Worm (Caenorhabditis elegans) whole organism, late embryonic: Measurements from ENCODE around the gene ssp-34.
A peak's percentile ranks its signal among the peaks of the same experiment; 100 is the strongest.

Experiments
- C08G9.2 ChIP-seq: sonication (generic microtip); optimal IDR thresholded peaks from 2 replicates; lab custom pipeline; 2016; ENCODE audit warnings: mild to moderate bottlenecking, missing genetic modification characterization, moderate library complexity, missing compliant biosample characterization
- C38D4.7 ChIP-seq: fragments of 200-800 bp; sonication (Bioruptor generic); optimal IDR thresholded peaks from 2 replicates; lab custom pipeline; 2018; ENCODE audit warnings: mild to moderate bottlenecking, missing genetic modification characterization, moderate library complexity, missing compliant biosample characterization
- T23F11.4 ChIP-seq: fragments of 200-800 bp; sonication (Bioruptor generic); optimal IDR thresholded peaks from 2 replicates; lab custom pipeline; 2018; ENCODE audit warnings: mild to moderate bottlenecking, missing genetic modification characterization, missing compliant biosample characterization
- ceh-14 ChIP-seq: sonication (generic microtip); optimal IDR thresholded peaks from 2 replicates; lab custom pipeline; 2016; ENCODE audit warnings: missing genotype, missing genetic modification characterization, missing compliant biosample characterization
- ceh-18 ChIP-seq: sonication (generic microtip); optimal IDR thresholded peaks from 2 replicates; lab custom pipeline; 2016; ENCODE audit warnings: missing genetic modification characterization, missing compliant biosample characterization
- ceh-19 ChIP-seq: fragments of 200-800 bp; sonication (Bioruptor generic); optimal IDR thresholded peaks from 2 replicates; lab custom pipeline; 2018; ENCODE audit warnings: mild to moderate bottlenecking, missing genetic modification characterization, missing compliant biosample characterization
- ceh-22 ChIP-seq: sonication (generic microtip); optimal IDR thresholded peaks from 2 replicates; lab custom pipeline; 2017; ENCODE audit warnings: missing biosample characterization, missing genetic modification characterization
- ceh-30 ChIP-seq: fragments of 150-350 bp; optimal IDR thresholded peaks from 2 replicates; lab custom pipeline; 2014; ENCODE audit warnings: missing biosample characterization, missing genetic modification characterization
- ceh-31 ChIP-seq: sonication (generic microtip); optimal IDR thresholded peaks from 2 replicates; lab custom pipeline; 2016; ENCODE audit warnings: missing genetic modification characterization, missing compliant biosample characterization
- ceh-48 ChIP-seq: sonication (generic microtip); optimal IDR thresholded peaks from 2 replicates; lab custom pipeline; 2016; ENCODE audit warnings: missing genetic modification characterization, inconsistent platforms, missing compliant biosample characterization
- ceh-6 ChIP-seq: fragments of 200-800 bp; sonication (Bioruptor generic); optimal IDR thresholded peaks from 2 replicates; lab custom pipeline; 2018; ENCODE audit warnings: mild to moderate bottlenecking, missing genetic modification characterization, missing compliant biosample characterization
- ceh-9 ChIP-seq: sonication (generic microtip); optimal IDR thresholded peaks from 2 replicates; lab custom pipeline; 2016; ENCODE audit warnings: mild to moderate bottlenecking, missing genetic modification characterization, inconsistent platforms, missing compliant biosample characterization
- che-1 ChIP-seq: sonication (generic microtip); optimal IDR thresholded peaks from 2 replicates; lab custom pipeline; 2016; ENCODE audit warnings: mild to moderate bottlenecking, missing genetic modification characterization, missing compliant biosample characterization
- dmd-4 ChIP-seq: sonication (generic microtip); optimal IDR thresholded peaks from 2 replicates; lab custom pipeline; 2016; ENCODE audit warnings: borderline replicate concordance, missing genetic modification characterization, missing compliant biosample characterization
- dve-1 ChIP-seq: sonication (generic microtip); optimal IDR thresholded peaks from 2 replicates; lab custom pipeline; 2017; ENCODE audit warnings: antibody characterized with exemption, mild to moderate bottlenecking, missing genetic modification characterization, missing compliant biosample characterization
- elt-2 ChIP-seq: sonication (generic microtip); optimal IDR thresholded peaks from 2 replicates; lab custom pipeline; 2016; ENCODE audit warnings: missing genetic modification reagents, missing genetic modification characterization, missing compliant biosample characterization
- elt-4 ChIP-seq: sonication (generic microtip); optimal IDR thresholded peaks from 2 replicates; lab custom pipeline; 2016; ENCODE audit warnings: missing genetic modification characterization, missing compliant biosample characterization
- ets-4 ChIP-seq: sonication (generic microtip); optimal IDR thresholded peaks from 2 replicates; lab custom pipeline; 2016; ENCODE audit warnings: missing genetic modification characterization, missing compliant biosample characterization
- fkh-6 ChIP-seq: sonication (generic microtip); optimal IDR thresholded peaks from 2 replicates; lab custom pipeline; 2016; ENCODE audit warnings: missing genetic modification characterization, missing compliant biosample characterization
- gmeb-2 ChIP-seq: sonication (generic microtip); optimal IDR thresholded peaks from 2 replicates; lab custom pipeline; 2016; ENCODE audit warnings: missing genetic modification characterization, inconsistent platforms, missing compliant biosample characterization
- hlh-13 ChIP-seq: fragments of 200-800 bp; sonication (Bioruptor generic); optimal IDR thresholded peaks from 2 replicates; lab custom pipeline; 2018; ENCODE audit warnings: mild to moderate bottlenecking, missing genetic modification characterization, missing compliant biosample characterization
- hlh-15 ChIP-seq: sonication (generic microtip); optimal IDR thresholded peaks from 2 replicates; lab custom pipeline; 2016; ENCODE audit warnings: missing genetic modification characterization, missing compliant biosample characterization
- lim-6 ChIP-seq: sonication (generic microtip); optimal IDR thresholded peaks from 2 replicates; lab custom pipeline; 2016; ENCODE audit warnings: missing genetic modification characterization, missing compliant biosample characterization
- madf-2 ChIP-seq: sonication (generic microtip); optimal IDR thresholded peaks from 2 replicates; lab custom pipeline; 2017; ENCODE audit warnings: missing genetic modification characterization, missing compliant biosample characterization
- nhr-11 ChIP-seq: fragments of 150-350 bp; optimal IDR thresholded peaks from 2 replicates; lab custom pipeline; 2014; ENCODE audit warnings: missing biosample characterization, missing genetic modification characterization
- nhr-232 ChIP-seq: sonication (generic microtip); optimal IDR thresholded peaks from 2 replicates; lab custom pipeline; 2016; ENCODE audit warnings: missing genetic modification characterization, missing compliant biosample characterization
- npax-4 ChIP-seq: sonication (generic microtip); optimal IDR thresholded peaks from 2 replicates; lab custom pipeline; 2016; ENCODE audit warnings: missing genetic modification characterization, missing compliant biosample characterization
- odd-2 ChIP-seq: sonication (generic microtip); optimal IDR thresholded peaks from 2 replicates; lab custom pipeline; 2017; ENCODE audit warnings: antibody characterized with exemption, mild to moderate bottlenecking, missing genetic modification characterization, missing compliant biosample characterization
- pat-9 ChIP-seq: fragments of 200-800 bp; sonication (Bioruptor generic); optimal IDR thresholded peaks from 2 replicates; lab custom pipeline; 2018; ENCODE audit warnings: mild to moderate bottlenecking, missing genetic modification characterization, moderate library complexity, missing compliant biosample characterization
- pha-2 ChIP-seq: sonication (generic microtip); optimal IDR thresholded peaks from 2 replicates; lab custom pipeline; 2017; ENCODE audit warnings: mild to moderate bottlenecking, missing genetic modification characterization, missing compliant biosample characterization
- pha-4 ChIP-seq: fragments of 150-350 bp; optimal IDR thresholded peaks from 2 replicates; lab custom pipeline; 2018; ENCODE audit warnings: missing biosample characterization, missing genetic modification reagents, missing genetic modification characterization
- rnt-1 ChIP-seq: sonication (generic microtip); optimal IDR thresholded peaks from 2 replicates; lab custom pipeline; 2016; ENCODE audit warnings: missing genetic modification characterization, missing compliant biosample characterization
- sox-2 ChIP-seq: fragments of 200-800 bp; sonication (Bioruptor generic); IDR thresholded peaks from 2 replicates; pipeline ENCODE4 v1.3.6; 2022; ENCODE audit warnings: missing genetic modification reagents, missing genetic modification characterization, missing compliant biosample characterization
- sox-4 ChIP-seq: sonication (generic microtip); optimal IDR thresholded peaks from 2 replicates; lab custom pipeline; 2017; ENCODE audit warnings: mild to moderate bottlenecking, missing genetic modification characterization, inconsistent platforms, missing compliant biosample characterization
- tbx-2 ChIP-seq: sonication (generic microtip); optimal IDR thresholded peaks from 2 replicates; lab custom pipeline; 2016; ENCODE audit warnings: missing genetic modification characterization, missing compliant biosample characterization
- tbx-7 ChIP-seq: sonication (generic microtip); optimal IDR thresholded peaks from 2 replicates; lab custom pipeline; 2016; ENCODE audit warnings: missing genotype, missing genetic modification characterization, missing compliant biosample characterization
- ttx-3 ChIP-seq: sonication (generic microtip); optimal IDR thresholded peaks from 2 replicates; lab custom pipeline; 2016; ENCODE audit warnings: missing genetic modification reagents, missing genetic modification characterization, missing compliant biosample characterization
- unc-42 ChIP-seq: sonication (generic microtip); optimal IDR thresholded peaks from 2 replicates; lab custom pipeline; 2016; ENCODE audit warnings: missing genotype, missing genetic modification characterization, missing compliant biosample characterization
- zip-5 ChIP-seq: sonication (generic microtip); optimal IDR thresholded peaks from 2 replicates; lab custom pipeline; 2016; ENCODE audit warnings: missing genetic modification characterization, missing compliant biosample characterization

ssp-34 gene

ce11 chrIV:10777600-10777999, 39.2 kb upstream of the ssp-34 start:
- TF ChIP-seq dmd-4 (no peak), ets-4 (no peak), C38D4.7 (no peak), tbx-7 (no peak), tbx-2 (tag; lab: Kevin White, UChicago) (no peak), C08G9.2 (tag; lab: Kevin White, UChicago) (no peak), elt-2 (tag; lab: Kevin White, UChicago) (peak; percentile 89)

DNA sequence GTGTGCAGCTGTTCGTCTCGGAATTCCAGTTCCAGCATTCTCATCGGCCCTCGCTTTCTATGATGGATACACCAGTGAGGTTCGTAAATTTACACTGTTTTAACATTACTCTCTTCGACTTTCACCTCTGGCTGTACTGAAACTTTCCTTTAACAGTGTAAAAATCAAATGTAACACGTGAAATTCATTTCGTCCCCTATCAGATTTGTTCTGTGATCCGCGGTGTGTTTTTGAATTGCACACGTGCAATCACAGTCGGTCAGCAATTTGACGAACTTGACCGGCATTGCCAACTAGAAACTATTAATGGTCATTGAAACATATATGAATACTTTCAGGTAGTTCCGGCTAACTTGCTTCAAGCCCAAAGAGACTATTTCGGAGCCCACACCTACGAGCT, 38.7 kb upstream of the ssp-34 start:
- TF ChIP-seq ceh-48 (no peak), zip-5 (no peak), unc-42 (no peak), hlh-13 (GFP tag; lab: Kevin White, UChicago) (no peak), ceh-30 (tag; lab: Kevin White, UChicago) (no peak), fkh-6 (tag; lab: Kevin White, UChicago) (no peak), ttx-3 (no peak), madf-2 (tag; lab: Kevin White, UChicago) (no peak), elt-2 (tag; lab: Kevin White, UChicago) (no peak), hlh-15 (no peak), odd-2 (tag; lab: Kevin White, UChicago) (no peak), nhr-11 (tag; lab: Kevin White, UChicago) (no peak), npax-4 (tag; lab: Kevin White, UChicago) (no peak), ceh-22 (tag; lab: Kevin White, UChicago) (no peak), ceh-14 (tag; lab: Kevin White, UChicago) (no peak), T23F11.4 (no peak)

ce11 chrIV:10773811-10774210, 35.4 kb upstream of the ssp-34 start, which contains the start of gene inpp-1:
TSS of gene inpp-1 (minus strand) at chrIV:10773911.
- TF ChIP-seq pha-4 (tag; lab: Kevin White, UChicago) (no peak), dve-1 (no peak), ceh-18 (tag; lab: Kevin White, UChicago) (no peak), elt-4 (tag; lab: Kevin White, UChicago) (no peak), lim-6 (tag; lab: Kevin White, UChicago) (no peak)
- TF ChIP-seq, all 69 proteins: peak for 0

DNA sequence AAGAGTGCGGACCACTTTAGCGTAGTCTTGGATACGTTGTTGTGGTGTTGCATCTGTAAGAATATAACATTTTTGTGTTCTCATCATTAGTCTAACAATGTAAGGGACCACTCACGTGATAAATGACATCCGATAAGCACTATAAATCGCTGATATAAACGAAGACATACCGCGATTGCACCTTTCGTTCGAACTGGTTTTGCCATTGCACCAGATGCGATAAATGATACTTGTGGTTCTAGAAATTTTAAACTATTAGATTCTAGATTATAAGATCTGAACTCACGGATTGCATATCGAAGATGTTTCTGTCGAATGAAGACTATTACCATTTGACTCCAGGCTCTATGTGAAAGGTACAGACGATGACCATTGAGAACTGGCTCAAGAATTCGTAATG, 32.9 kb upstream of the ssp-34 start:
- no peak for TF ChIP-seq C38D4.7
- TF ChIP-seq sox-2 (GFP tag; lab: Robert Waterston, UW), result no peak
- TF ChIP-seq ceh-9 (tag; lab: Kevin White, UChicago), result no peak
- no peak for TF ChIP-seq pat-9 (tag; lab: Kevin White, UChicago)
- no peak for TF ChIP-seq fkh-6 (tag; lab: Kevin White, UChicago)
- no peak for TF ChIP-seq ceh-19
- no peak for TF ChIP-seq dve-1
- no peak for TF ChIP-seq nhr-232
- TF ChIP-seq gmeb-2, result no peak
- no peak for TF ChIP-seq ceh-6 (GFP tag; lab: Kevin White, UChicago)
- TF ChIP-seq sox-4 (tag; lab: Kevin White, UChicago), result no peak
- TF ChIP-seq rnt-1 (tag; lab: Kevin White, UChicago), result no peak
- TF ChIP-seq hlh-15, result no peak
- no peak for TF ChIP-seq ceh-31 (tag; lab: Kevin White, UChicago)
- TF ChIP-seq pha-2 (tag; lab: Kevin White, UChicago), result no peak
- TF ChIP-seq che-1 (tag; lab: Kevin White, UChicago), result no peak
